Worm (Caenorhabditis elegans) whole organism, L1 larva: ENCODE data around the gene C14B1.12.
A peak's percentile ranks its signal among the peaks of the same experiment; 100 is the strongest.

Experiments used
- Y116A8C.19 ChIP-seq: sonication (generic microtip); optimal IDR thresholded peaks from 2 replicates; lab custom pipeline; 2016; ENCODE audit warnings: missing compliant biosample characterization, missing genetic modification characterization, borderline replicate concordance
- aha-1 ChIP-seq: fragments of 150-350 bp; optimal IDR thresholded peaks from 2 replicates; lab custom pipeline; 2014; ENCODE audit warnings: missing biosample characterization, missing genetic modification characterization
- ama-1 ChIP-seq: fragments of 150-350 bp; optimal IDR thresholded peaks from 2 replicates; lab custom pipeline; 2014
- blmp-1 ChIP-seq: fragments of 150-350 bp; optimal IDR thresholded peaks from 2 replicates; lab custom pipeline; 2014; ENCODE audit warnings: missing biosample characterization, missing genetic modification characterization
- ceh-82 ChIP-seq, 3 experiments: fragments of 150-350 bp in 1 of 3; sonication (generic microtip) in 2 of 3; optimal IDR thresholded peaks; 2 replicates each; lab custom pipeline; 2014 to 2017; ENCODE audit warnings: missing biosample characterization in 3 of 3, missing genetic modification characterization in 3 of 3
- ceh-88 ChIP-seq: fragments of 200-800 bp; sonication (Bioruptor generic); IDR thresholded peaks from 2 replicates; pipeline ENCODE4 v1.3.6; 2022; ENCODE audit warnings: missing genetic modification characterization, missing compliant biosample characterization
- ceh-90 ChIP-seq: sonication (generic microtip); optimal IDR thresholded peaks from 2 replicates; lab custom pipeline; 2016; ENCODE audit warnings: missing genetic modification characterization, missing compliant biosample characterization
- dpl-1 ChIP-seq, 3 experiments: fragments of 150-350 bp in 2 of 3; sonication (generic microtip) in 1 of 3; optimal IDR thresholded peaks; 2 replicates each; lab custom pipeline; 2014 to 2017; ENCODE audit warnings: missing biosample characterization in 3 of 3, missing genetic modification characterization in 3 of 3, missing genetic modification reagents in 3 of 3
- dsc-1 ChIP-seq: sonication (generic microtip); optimal IDR thresholded peaks from 2 replicates; lab custom pipeline; 2016; ENCODE audit warnings: mild to moderate bottlenecking, missing genetic modification characterization, missing compliant biosample characterization
- efl-1 ChIP-seq, 4 experiments: fragments of 150-350 bp; optimal IDR thresholded peaks in 3 of 4; peaks in 1 of 4; 1 replicate in 1 of 4; 2 replicates in 3 of 4; lab custom pipeline; 2014; ENCODE audit warnings: missing biosample characterization in 2 of 4, missing genetic modification characterization in 2 of 4, missing genetic modification reagents in 2 of 4
- elt-2 ChIP-seq: sonication (generic microtip); optimal IDR thresholded peaks from 2 replicates; lab custom pipeline; 2016; ENCODE audit warnings: missing genetic modification characterization, mild to moderate bottlenecking, inconsistent platforms, missing compliant biosample characterization, missing genetic modification reagents
- fkh-4 ChIP-seq: sonication (generic microtip); optimal IDR thresholded peaks from 2 replicates; lab custom pipeline; 2016; ENCODE audit warnings: missing compliant biosample characterization, missing genetic modification characterization, borderline replicate concordance
- isw-1 ChIP-seq: fragments of 200-800 bp; sonication (Bioruptor generic); IDR thresholded peaks from 2 replicates; pipeline ENCODE4 v1.3.6; 2022; ENCODE audit warnings: missing genetic modification characterization, missing compliant biosample characterization
- jun-1 ChIP-seq: fragments of 150-350 bp; optimal IDR thresholded peaks from 2 replicates; lab custom pipeline; 2014; ENCODE audit warnings: missing biosample characterization, missing genetic modification reagents, missing genetic modification characterization
- lin-14 ChIP-seq: fragments of 200-800 bp; sonication (Bioruptor generic); optimal IDR thresholded peaks from 2 replicates; lab custom pipeline; 2018; ENCODE audit warnings: mild to moderate bottlenecking, missing genetic modification characterization, moderate library complexity, missing compliant biosample characterization
- lin-15B ChIP-seq: fragments of 150-350 bp; sonication (generic microtip); optimal IDR thresholded peaks from 3 replicates; lab custom pipeline; 2014; ENCODE audit warnings: missing biosample characterization, missing genetic modification characterization
- lin-35 ChIP-seq, 2 experiments: fragments of 150-350 bp; optimal IDR thresholded peaks; 2 replicates each; lab custom pipeline; 2014; ENCODE audit warnings: missing biosample characterization in 2 of 2, missing genetic modification characterization in 2 of 2, missing genetic modification reagents in 2 of 2
- lir-3 ChIP-seq: sonication (generic microtip); optimal IDR thresholded peaks from 2 replicates; lab custom pipeline; 2016; ENCODE audit warnings: mild to moderate bottlenecking, missing genetic modification characterization, moderate library complexity, missing compliant biosample characterization; ENCODE audit not compliant: poor library complexity
- mef-2 ChIP-seq: fragments of 150-350 bp; optimal IDR thresholded peaks from 2 replicates; lab custom pipeline; 2014; ENCODE audit warnings: missing biosample characterization, missing genetic modification characterization
- nhr-11 ChIP-seq: fragments of 150-350 bp; optimal IDR thresholded peaks from 2 replicates; lab custom pipeline; 2014; ENCODE audit warnings: missing biosample characterization, missing genetic modification characterization
- nhr-71 ChIP-seq: sonication (generic microtip); optimal IDR thresholded peaks from 2 replicates; lab custom pipeline; 2016; ENCODE audit warnings: mild to moderate bottlenecking, missing genetic modification characterization, moderate library complexity, missing compliant biosample characterization
- nhr-84 ChIP-seq: sonication (generic microtip); optimal IDR thresholded peaks from 2 replicates; lab custom pipeline; 2017; ENCODE audit warnings: missing biosample characterization, missing genetic modification characterization
- nhr-85 ChIP-seq: sonication (generic microtip); peaks from one replicate; lab custom pipeline; 2016; ENCODE audit warnings: missing genetic modification characterization, inconsistent platforms, missing compliant biosample characterization
- pag-3 ChIP-seq: sonication (generic microtip); optimal IDR thresholded peaks from 2 replicates; lab custom pipeline; 2017; ENCODE audit warnings: missing genetic modification characterization, mild to moderate bottlenecking, missing compliant biosample characterization, antibody characterized with exemption, borderline replicate concordance; ENCODE audit not compliant: insufficient read depth
- sup-37 ChIP-seq: fragments of 200-800 bp; sonication (Bioruptor generic); optimal IDR thresholded peaks from 2 replicates; lab custom pipeline; 2018; ENCODE audit warnings: mild to moderate bottlenecking, missing genetic modification characterization, missing compliant biosample characterization
- unc-30 ChIP-seq: sonication (generic microtip); optimal IDR thresholded peaks from 2 replicates; lab custom pipeline; 2017; ENCODE audit warnings: missing biosample characterization, missing genetic modification characterization
- unc-62 ChIP-seq: fragments of 150-350 bp; optimal IDR thresholded peaks from 2 replicates; lab custom pipeline; 2014; ENCODE audit warnings: missing biosample characterization, missing genetic modification reagents, missing genetic modification characterization
- unc-98 ChIP-seq: fragments of 200-800 bp; sonication (Bioruptor generic); IDR thresholded peaks from 2 replicates; pipeline ENCODE4 v1.3.6; 2022; ENCODE audit warnings: missing genetic modification characterization, missing compliant biosample characterization
- zip-4 ChIP-seq: fragments of 200-800 bp; sonication (Bioruptor generic); optimal IDR thresholded peaks from 2 replicates; lab custom pipeline; 2018; ENCODE audit warnings: mild to moderate bottlenecking, missing genetic modification characterization, moderate library complexity, missing compliant biosample characterization
- ztf-11 ChIP-seq, 2 experiments: sonication (generic microtip); optimal IDR thresholded peaks; 2 replicates each; lab custom pipeline; 2016 to 2017; ENCODE audit warnings: missing genetic modification characterization in 2 of 2, missing biosample characterization in 1 of 2, missing compliant biosample characterization in 1 of 2

The C14B1.12 gene

ce11 chrIII:3730475-3730874 lies 5.7 kb upstream of the C14B1.12 start, which contains the start of gene F34D10.8:
Gene F34D10.8 (plus strand): TSS chrIII:3730775.
- TF ChIP-seq aha-1 (no peak), nhr-85 (tag; lab: Kevin White, UChicago) (peak; percentile 56)

ce11 chrIII:3729520-3729919 lies 4.7 kb upstream of the C14B1.12 start, which contains the start of gene F34D10.9:
Gene F34D10.9 (minus strand): TSS chrIII:3729620.
- TF ChIP-seq lin-14 (GFP tag; lab: Kevin White, UChicago): no peak
- no peak for TF ChIP-seq lir-3 (tag; lab: Kevin White, UChicago)

- TF ChIP-seq efl-1 (optimal IDR thresholded peaks at IDR 0.05; lab: Kevin White, UChicago) (no peak), efl-1 (GFP tag; optimal IDR thresholded peaks at IDR 0.05 in 1 of 2; lab: Kevin White, UChicago) (no peak), sup-37 (GFP tag; lab: Kevin White, UChicago) (no peak), blmp-1 (tag; lab: Kevin White, UChicago) (no peak), ceh-90 (no peak), unc-30 (tag; lab: Kevin White, UChicago) (no peak), ama-1 (lab: Kevin White, UChicago) (no peak), nhr-84 (tag; lab: Kevin White, UChicago) (no peak)
Measured at ce11 chrIII:3726443-3726842, 1.7 kb upstream of the C14B1.12 start, which contains the start of gene gldi-5. Gene gldi-5 (minus strand): TSS chrIII:3726500.

- TF ChIP-seq nhr-84 (tag; lab: Kevin White, UChicago) (no peak), nhr-71 (tag; lab: Kevin White, UChicago) (no peak), unc-62 (no peak), efl-1 (optimal IDR thresholded peaks at IDR 0.05; lab: Kevin White, UChicago) (peak in 1 of 2 experiments; percentile 44), efl-1 (GFP tag; optimal IDR thresholded peaks at IDR 0.05 in 1 of 2; lab: Kevin White, UChicago) (no peak)
Measured at ce11 chrIII:3723726-3724125, 1.1 kb downstream of the C14B1.12 start.

ce11 chrIII:3719564-3719963 lies 5.2 kb downstream of the C14B1.12 start, which contains the start of gene C14B1.8:
Gene C14B1.8 (minus strand): TSS chrIII:3719680.
- TF ChIP-seq pag-3 (no peak), ceh-88 (GFP tag; lab: Robert Waterston, UW) (no peak), isw-1 (GFP tag; lab: Robert Waterston, UW) (no peak), mef-2 (no peak), elt-2 (tag; lab: Kevin White, UChicago) (no peak), nhr-11 (tag; lab: Kevin White, UChicago) (no peak), efl-1 (optimal IDR thresholded peaks at IDR 0.05; lab: Kevin White, UChicago) (peak; percentile 43 to 45), efl-1 (GFP tag; optimal IDR thresholded peaks at IDR 0.05 in 1 of 2; lab: Kevin White, UChicago) (peak; percentile 35 to 47), zip-4 (GFP tag; lab: Kevin White, UChicago) (no peak), unc-98 (GFP tag; lab: Robert Waterston, UW) (no peak), lir-3 (tag; lab: Kevin White, UChicago) (no peak), ceh-82 (tag; optimal IDR thresholded peaks at IDR 0.05; lab: Kevin White, UChicago) (no peak), lin-15B (tag; lab: Kevin White, UChicago) (peak; percentile 45), unc-62 (no peak), jun-1 (tag; lab: Kevin White, UChicago) (no peak), ztf-11 (tag; optimal IDR thresholded peaks at IDR 0.05; lab: Kevin White, UChicago) (no peak), dsc-1 (tag; lab: Kevin White, UChicago) (no peak), nhr-84 (tag; lab: Kevin White, UChicago) (no peak), Y116A8C.19 (tag; lab: Kevin White, UChicago) (no peak), fkh-4 (no peak), dpl-1 (GFP tag; optimal IDR thresholded peaks at IDR 0.05; lab: Kevin White, UChicago) (peak in 1 of 3 experiments; percentile 57), ceh-90 (no peak), lin-35 (GFP tag; optimal IDR thresholded peaks at IDR 0.05; lab: Kevin White, UChicago) (peak; percentile 21 to 40)
